Worm (Caenorhabditis elegans) whole organism, young adult: ENCODE data around the gene R04F11.2.

Experiments
- B0035.1 ChIP-seq: sonication (generic microtip); optimal IDR thresholded peaks from 2 replicates; lab custom pipeline; 2016; ENCODE audit warnings: missing genetic modification characterization, mild to moderate bottlenecking, missing compliant biosample characterization, missing genotype, missing genetic modification reagents
- B0261.1 ChIP-seq: sonication (generic microtip); optimal IDR thresholded peaks from 2 replicates; lab custom pipeline; 2016; ENCODE audit warnings: mild to moderate bottlenecking, missing genetic modification characterization, moderate library complexity, missing compliant biosample characterization
- C06A6.2 ChIP-seq: fragments of 200-800 bp; sonication (Bioruptor generic); conservative IDR thresholded peaks from 2 replicates; pipeline ENCODE4 v1.3.6; 2022; ENCODE audit warnings: missing genetic modification characterization, missing compliant biosample characterization
- D2030.7 ChIP-seq: fragments of 200-800 bp; sonication (Bioruptor generic); IDR thresholded peaks from 2 replicates; pipeline ENCODE4 v1.3.6; 2022; ENCODE audit warnings: missing genetic modification reagents, missing genetic modification characterization, missing compliant biosample characterization
- F37B4.10 ChIP-seq: fragments of 200-800 bp; sonication (Bioruptor generic); IDR thresholded peaks from 2 replicates; pipeline ENCODE4 v1.3.6; 2022; ENCODE audit warnings: missing genetic modification characterization, missing compliant biosample characterization
- F55B11.4 ChIP-seq: sonication (generic microtip); optimal IDR thresholded peaks from 2 replicates; lab custom pipeline; 2016; ENCODE audit warnings: missing compliant biosample characterization, missing genetic modification characterization, borderline replicate concordance; ENCODE audit not compliant: insufficient read depth
- F57A8.1 ChIP-seq: fragments of 200-800 bp; sonication (Bioruptor generic); optimal IDR thresholded peaks from 2 replicates; lab custom pipeline; 2018; ENCODE audit warnings: mild to moderate bottlenecking, missing genetic modification characterization, moderate library complexity, missing compliant biosample characterization
- Y56A3A.18 ChIP-seq: fragments of 200-800 bp; sonication (Bioruptor generic); IDR thresholded peaks from 2 replicates; pipeline ENCODE4 v1.3.6; 2022; ENCODE audit warnings: missing genetic modification reagents, missing genetic modification characterization, missing compliant biosample characterization
- Y67H2A.10 ChIP-seq: fragments of 200-800 bp; sonication (Bioruptor generic); conservative IDR thresholded peaks from 2 replicates; pipeline ENCODE4 v1.3.6; 2022; ENCODE audit warnings: missing genetic modification reagents, missing genetic modification characterization, missing compliant biosample characterization
- aptf-2 ChIP-seq: fragments of 200-800 bp; sonication (Bioruptor generic); conservative IDR thresholded peaks from 2 replicates; pipeline ENCODE4 v1.3.6; 2022; ENCODE audit warnings: missing genetic modification reagents, missing genetic modification characterization, missing compliant biosample characterization
- aptf-3 ChIP-seq: fragments of 200-800 bp; sonication (Bioruptor generic); IDR thresholded peaks from 2 replicates; pipeline ENCODE4 v1.3.6; 2022; ENCODE audit warnings: missing genetic modification characterization, missing compliant biosample characterization
- attf-5 ChIP-seq: fragments of 200-800 bp; sonication (Bioruptor generic); optimal IDR thresholded peaks from 2 replicates; lab custom pipeline; 2018; ENCODE audit warnings: mild to moderate bottlenecking, missing genetic modification characterization, missing compliant biosample characterization
- ceh-100 ChIP-seq: fragments of 200-800 bp; sonication (Bioruptor generic); IDR thresholded peaks from 2 replicates; pipeline ENCODE4 v1.3.6; 2022; ENCODE audit warnings: missing genetic modification reagents, missing genetic modification characterization, missing compliant biosample characterization
- ceh-58 ChIP-seq: fragments of 200-800 bp; sonication (Bioruptor generic); IDR thresholded peaks from 2 replicates; pipeline ENCODE4 v1.3.6; 2022; ENCODE audit warnings: missing genetic modification characterization, missing compliant biosample characterization
- ceh-91 ChIP-seq: fragments of 200-800 bp; sonication (Bioruptor generic); IDR thresholded peaks from 2 replicates; pipeline ENCODE4 v1.3.6; 2022; ENCODE audit warnings: missing genetic modification reagents, missing genetic modification characterization, missing compliant biosample characterization
- chd-7 ChIP-seq: sonication (generic microtip); optimal IDR thresholded peaks from 2 replicates; lab custom pipeline; 2016; ENCODE audit warnings: mild to moderate bottlenecking, missing genetic modification characterization, moderate library complexity, missing compliant biosample characterization
- egl-18 ChIP-seq: fragments of 200-800 bp; sonication (Bioruptor generic); IDR thresholded peaks from 2 replicates; pipeline ENCODE4 v1.3.6; 2022; ENCODE audit warnings: missing genetic modification reagents, missing genetic modification characterization, missing compliant biosample characterization
- ekl-4 ChIP-seq: fragments of 200-800 bp; sonication (Bioruptor generic); IDR thresholded peaks from 2 replicates; pipeline ENCODE4 v1.3.6; 2022; ENCODE audit warnings: missing genetic modification reagents, missing genetic modification characterization, missing compliant biosample characterization
- him-1 ChIP-seq: sonication (generic microtip); optimal IDR thresholded peaks from 2 replicates; lab custom pipeline; 2016; ENCODE audit warnings: missing genotype, missing genetic modification reagents, missing genetic modification characterization, missing compliant biosample characterization
- hmg-1.2 ChIP-seq: fragments of 200-800 bp; sonication (Bioruptor generic); IDR thresholded peaks from 2 replicates; pipeline ENCODE4 v1.3.6; 2022; ENCODE audit warnings: missing genetic modification reagents, missing genetic modification characterization, missing compliant biosample characterization
- hmg-20 ChIP-seq: fragments of 200-800 bp; sonication (Bioruptor generic); IDR thresholded peaks from 2 replicates; pipeline ENCODE4 v1.3.6; 2022; ENCODE audit warnings: missing genetic modification reagents, missing genetic modification characterization, missing compliant biosample characterization
- lin-54 ChIP-seq: fragments of 200-800 bp; sonication (Bioruptor generic); optimal IDR thresholded peaks from 2 replicates; lab custom pipeline; 2018; ENCODE audit warnings: mild to moderate bottlenecking, missing genetic modification characterization, missing compliant biosample characterization
- lsl-1 ChIP-seq: fragments of 200-800 bp; sonication (Bioruptor generic); optimal IDR thresholded peaks from 2 replicates; lab custom pipeline; 2018; ENCODE audit warnings: mild to moderate bottlenecking, missing genetic modification characterization, moderate library complexity, missing compliant biosample characterization
- lsy-27 ChIP-seq: sonication (generic microtip); optimal IDR thresholded peaks from 2 replicates; lab custom pipeline; 2017; ENCODE audit warnings: missing genetic modification characterization, mild to moderate bottlenecking, missing compliant biosample characterization, antibody characterized with exemption, missing genotype, borderline replicate concordance; ENCODE audit not compliant: insufficient read depth
- mel-28 ChIP-seq: sonication (generic microtip); optimal IDR thresholded peaks from 2 replicates; lab custom pipeline; 2016; ENCODE audit warnings: borderline replicate concordance, mild to moderate bottlenecking, missing genetic modification characterization, missing compliant biosample characterization
- nhr-80 ChIP-seq: sonication (generic microtip); optimal IDR thresholded peaks from 2 replicates; lab custom pipeline; 2016; ENCODE audit warnings: missing genetic modification characterization, missing compliant biosample characterization
- rcor-1 ChIP-seq: fragments of 200-800 bp; sonication (Bioruptor generic); IDR thresholded peaks from 2 replicates; pipeline ENCODE4 v1.3.6; 2022; ENCODE audit warnings: missing genetic modification reagents, missing genetic modification characterization, missing compliant biosample characterization
- repo-1 ChIP-seq: sonication (generic microtip); optimal IDR thresholded peaks from 2 replicates; lab custom pipeline; 2017; ENCODE audit warnings: mild to moderate bottlenecking, missing genetic modification characterization, missing compliant biosample characterization
- sdz-38 ChIP-seq: sonication (generic microtip); optimal IDR thresholded peaks from 2 replicates; lab custom pipeline; 2016; ENCODE audit warnings: missing genotype, missing genetic modification characterization, missing compliant biosample characterization
- snpc-1.1 ChIP-seq: sonication (generic microtip); optimal IDR thresholded peaks from 2 replicates; lab custom pipeline; 2017; ENCODE audit warnings: missing genetic modification characterization, mild to moderate bottlenecking, missing compliant biosample characterization, antibody characterized with exemption, moderate library complexity, missing genotype, missing genetic modification reagents; ENCODE audit not compliant: insufficient read depth
- snpc-1.3 ChIP-seq: sonication (generic microtip); optimal IDR thresholded peaks from 2 replicates; lab custom pipeline; 2017; ENCODE audit warnings: missing genetic modification characterization, mild to moderate bottlenecking, missing compliant biosample characterization, antibody characterized with exemption, moderate library complexity, missing genotype, missing genetic modification reagents; ENCODE audit not compliant: insufficient read depth
- snpc-3.4 ChIP-seq: sonication (generic microtip); optimal IDR thresholded peaks from 2 replicates; lab custom pipeline; 2017; ENCODE audit warnings: missing genetic modification characterization, mild to moderate bottlenecking, missing compliant biosample characterization, antibody characterized with exemption, moderate library complexity, missing genotype, missing genetic modification reagents
- snpc-4 ChIP-seq, 5 experiments: fragments of 150-350 bp in 1 of 5; sonication (generic microtip) in 4 of 5; optimal IDR thresholded peaks; 2 replicates each; lab custom pipeline; 2014 to 2018; ENCODE audit warnings: missing genetic modification characterization in 5 of 5, missing biosample characterization in 3 of 5, antibody characterized with exemption in 2 of 5, mild to moderate bottlenecking in 2 of 5, missing compliant biosample characterization in 2 of 5, missing genotype in 2 of 5, moderate library complexity in 2 of 5, missing genetic modification reagents in 1 of 5
- tbx-9 ChIP-seq: sonication (generic microtip); optimal IDR thresholded peaks from 2 replicates; lab custom pipeline; 2016; ENCODE audit warnings: borderline replicate concordance, missing genetic modification characterization, inconsistent platforms, missing compliant biosample characterization
- ztf-18 ChIP-seq: sonication (generic microtip); optimal IDR thresholded peaks from 2 replicates; lab custom pipeline; 2016; ENCODE audit warnings: missing genotype, mild to moderate bottlenecking, missing genetic modification characterization, missing compliant biosample characterization
- ztf-26 ChIP-seq: sonication (generic microtip); optimal IDR thresholded peaks from 2 replicates; lab custom pipeline; 2017; ENCODE audit warnings: missing genetic modification characterization, missing compliant biosample characterization

The R04F11.2 gene

ce11 chrV:12320274-12320839 lies 2.2 kb downstream of the R04F11.2 start (continued):
- TF ChIP-seq Y67H2A.10 (GFP tag; lab: Robert Waterston, UW) (no peak), snpc-4 (GFP tag; optimal IDR thresholded peaks at IDR 0.05; lab: Kevin White, UChicago) (no peak), snpc-4 (tag; optimal IDR thresholded peaks at IDR 0.05; lab: Kevin White, UChicago) (peak in 1 of 4 experiments; percentile 24), snpc-1.3 (tag; lab: Kevin White, UChicago) (peak; percentile 9), ztf-18 (tag; lab: Kevin White, UChicago) (peak; percentile 4), chd-7 (tag; lab: Kevin White, UChicago) (peak; percentile 15), egl-18 (GFP tag; lab: Robert Waterston, UW) (no peak), ceh-58 (no peak), lsy-27 (no peak), Y56A3A.18 (GFP tag; lab: Robert Waterston, UW) (0 out of 2 replicates have a peak, but pooled peaks have one; percentile 15), repo-1 (tag; lab: Kevin White, UChicago) (peak; percentile 25), snpc-3.4 (tag; lab: Kevin White, UChicago) (peak; percentile 37), ekl-4 (peak; percentile 77; the same call in 1 of the 2 replicates), D2030.7 (GFP tag; lab: Robert Waterston, UW) (no peak), aptf-3 (no peak), snpc-1.1 (tag; lab: Kevin White, UChicago) (no peak), sdz-38 (tag; lab: Kevin White, UChicago) (no peak), mel-28 (tag; lab: Kevin White, UChicago) (no peak), attf-5 (GFP tag; lab: Kevin White, UChicago) (no peak), rcor-1 (GFP tag; lab: Robert Waterston, UW) (no peak)

ce11 chrV:12326638-12327037 lies 8.5 kb downstream of the R04F11.2 start:
- TF ChIP-seq tbx-9 (tag; lab: Kevin White, UChicago) (no peak), B0035.1 (no peak)

- TF ChIP-seq C06A6.2 (GFP tag; lab: Robert Waterston, UW) (no peak), nhr-80 (tag; lab: Kevin White, UChicago) (no peak), lsl-1 (no peak), ztf-26 (tag; lab: Kevin White, UChicago) (no peak), ceh-100 (GFP tag; lab: Robert Waterston, UW) (no peak), snpc-3.4 (tag; lab: Kevin White, UChicago) (no peak), ceh-91 (GFP tag; lab: Robert Waterston, UW) (no peak), hmg-20 (no peak), lin-54 (GFP tag; lab: Kevin White, UChicago) (no peak), F55B11.4 (no peak), him-1 (no peak), aptf-2 (GFP tag; lab: Robert Waterston, UW) (no peak), B0261.1 (tag; lab: Kevin White, UChicago) (no peak), snpc-1.3 (tag; lab: Kevin White, UChicago) (no peak), hmg-1.2 (GFP tag; lab: Robert Waterston, UW) (no peak), F57A8.1 (GFP tag; lab: Kevin White, UChicago) (no peak), F37B4.10 (GFP tag; lab: Robert Waterston, UW) (no peak)
These were observed 11.0 kb downstream of the R04F11.2 start for ce11 chrV:12329173-12329572.
